Worm (Caenorhabditis elegans) whole organism, L2 larva: Measurements from ENCODE around the gene C15H7.4.

Source experiments
- ZK546.5 ChIP-seq: sonication (generic microtip); optimal IDR thresholded peaks from 2 replicates; lab custom pipeline; 2017; ENCODE audit warnings: missing biosample characterization, missing genetic modification characterization
- alr-1 ChIP-seq: fragments of 150-350 bp; optimal IDR thresholded peaks from 2 replicates; lab custom pipeline; 2014; ENCODE audit warnings: missing biosample characterization, missing genetic modification characterization
- aly-2 ChIP-seq: fragments of 150-350 bp; optimal IDR thresholded peaks from 2 replicates; lab custom pipeline; 2014; ENCODE audit warnings: missing biosample characterization, missing genetic modification characterization
- ceh-16 ChIP-seq: fragments of 150-350 bp; optimal IDR thresholded peaks from 2 replicates; lab custom pipeline; 2014; ENCODE audit warnings: missing biosample characterization, missing genetic modification characterization
- elt-3 ChIP-seq: sonication (generic microtip); optimal IDR thresholded peaks from 2 replicates; lab custom pipeline; 2017; ENCODE audit warnings: missing biosample characterization, missing genetic modification characterization
- lsy-2 ChIP-seq, 2 experiments: fragments of 150-350 bp in 1 of 2; sonication (generic microtip) in 1 of 2; optimal IDR thresholded peaks; 2 replicates each; lab custom pipeline; 2014 to 2017; ENCODE audit warnings: missing biosample characterization in 2 of 2, missing genetic modification characterization in 2 of 2
- nhr-77 ChIP-seq: fragments of 150-350 bp; optimal IDR thresholded peaks from 2 replicates; lab custom pipeline; 2014; ENCODE audit warnings: missing biosample characterization, missing genetic modification characterization
- unc-62 ChIP-seq: fragments of 150-350 bp; optimal IDR thresholded peaks from 2 replicates; lab custom pipeline; 2014; ENCODE audit warnings: missing biosample characterization, missing genetic modification reagents, missing genetic modification characterization
- ztf-4 ChIP-seq: fragments of 150-350 bp; optimal IDR thresholded peaks from 2 replicates; lab custom pipeline; 2014; ENCODE audit warnings: missing biosample characterization, missing genetic modification characterization

- TF ChIP-seq alr-1 = no peak
- no peak for TF ChIP-seq nhr-77 (tag; lab: Kevin White, UChicago)
- TF ChIP-seq ceh-16 (tag; lab: Kevin White, UChicago) = no peak
- no peak for TF ChIP-seq unc-62
- TF ChIP-seq elt-3 (tag; lab: Kevin White, UChicago) = no peak
- TF ChIP-seq ztf-4 = no peak
- no peak for TF ChIP-seq lsy-2 (tag; optimal IDR thresholded peaks at IDR 0.05; lab: Kevin White, UChicago)
- TF ChIP-seq aly-2 (tag; lab: Kevin White, UChicago) = no peak
- TF ChIP-seq ZK546.5 (tag; lab: Kevin White, UChicago) = no peak
Observed at ce11 chrIII:9696417-9696816, 40.7 kb upstream of the C15H7.4 start, which contains the start of gene bud-31.
